Worm (Caenorhabditis elegans): ENCODE results near the gene EGAP1.1.

DNA sequence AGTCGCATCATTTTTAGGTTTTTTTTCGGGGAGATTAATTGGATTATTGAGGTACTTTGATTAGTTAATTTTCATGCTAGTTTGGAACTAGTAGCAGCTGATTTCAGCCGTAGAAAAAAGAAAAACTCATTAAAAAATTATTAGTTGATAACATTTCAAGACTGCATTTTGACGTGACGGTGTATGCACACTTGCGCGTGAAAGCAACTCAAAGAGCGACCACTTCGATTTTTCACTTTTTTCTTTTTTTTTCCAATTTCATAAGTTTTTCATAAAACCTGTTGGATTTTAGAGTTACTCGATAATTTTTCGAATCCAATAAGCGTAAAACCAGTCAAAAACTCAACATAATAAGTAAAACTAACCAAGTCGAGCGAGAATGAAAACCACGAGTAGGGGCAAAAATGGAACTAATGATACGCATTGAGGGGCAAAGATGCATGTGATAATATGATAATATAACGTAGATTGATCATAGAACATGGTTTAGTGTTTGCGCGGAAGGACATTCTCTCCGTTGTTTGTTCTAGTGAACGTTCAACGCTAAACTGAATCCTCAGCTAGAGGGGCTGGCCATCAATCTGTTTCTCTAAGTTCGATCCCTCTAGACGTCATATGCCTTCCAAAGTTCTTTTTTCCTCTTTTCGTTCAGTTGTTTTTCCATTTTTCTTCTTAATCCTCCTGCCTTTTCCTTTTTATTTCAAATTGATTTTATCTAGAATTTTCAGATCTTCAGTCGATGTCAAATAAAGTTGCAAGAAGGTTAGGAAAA is 11.3 kb upstream of the EGAP1.1 start, which contains the start of the genes F25B5.6 and F25B5.3:
- TF ChIP-seq flt-1 (GFP tag; IDR thresholded peaks at IDR 0.05) = no peak
- no peak for TF ChIP-seq cog-1 (tag; optimal IDR thresholded peaks at IDR 0.05)
- TF ChIP-seq ztf-29 (GFP tag; IDR thresholded peaks at IDR 0.05) = no peak
- no peak for TF ChIP-seq tab-1 (GFP tag; IDR thresholded peaks at IDR 0.05)
- TF ChIP-seq ztf-23 (GFP tag; IDR thresholded peaks at IDR 0.05) = no peak
- TF ChIP-seq T22C8.4 (GFP tag; IDR thresholded peaks at IDR 0.05) = no peak
- no peak for TF ChIP-seq klf-2 (GFP tag; conservative IDR thresholded peaks at IDR 0.05)
- TF ChIP-seq ref-1 (GFP tag; conservative IDR thresholded peaks at IDR 0.05) = no peak
- TF ChIP-seq med-1 (GFP tag; optimal IDR thresholded peaks at IDR 0.05; ENCODE audit: insufficient read depth) = no peak
